Fruit fly (Drosophila melanogaster) whole organism, embryonic: ENCODE results near the gene Eig71Ed.
A peak's percentile ranks its signal among the peaks of the same experiment; 100 is the strongest.

ENCODE experiments used
- ATbp ChIP-seq: fragments of 200-800 bp; sonication (Bioruptor generic); optimal IDR thresholded peaks from 2 replicates; lab custom pipeline; 2017; ENCODE audit warnings: missing biosample characterization, mild to moderate bottlenecking, missing genetic modification characterization, missing genetic modification reagents
- CG10462 ChIP-seq: fragments of 200-800 bp; sonication (Bioruptor generic); optimal IDR thresholded peaks from 2 replicates; lab custom pipeline; 2016; ENCODE audit warnings: missing biosample characterization, missing genetic modification characterization
- CG10654 ChIP-seq: fragments of 200-800 bp; sonication (Bioruptor generic); optimal IDR thresholded peaks from 2 replicates; lab custom pipeline; 2016; ENCODE audit warnings: missing biosample characterization, missing genetic modification characterization
- CG10979 ChIP-seq: fragments of 200-800 bp; sonication (Bioruptor generic); optimal IDR thresholded peaks from 2 replicates; lab custom pipeline; 2018; ENCODE audit warnings: missing biosample characterization, mild to moderate bottlenecking, missing genetic modification characterization, moderate library complexity
- CG12104 ChIP-seq: fragments of 200-800 bp; sonication (Bioruptor generic); optimal IDR thresholded peaks from 3 replicates; lab custom pipeline; 2016; ENCODE audit warnings: missing biosample characterization, missing genetic modification characterization
- CG12391 ChIP-seq: fragments of 200-800 bp; sonication (Bioruptor generic); optimal IDR thresholded peaks from 3 replicates; lab custom pipeline; 2018; ENCODE audit warnings: missing biosample characterization, mild to moderate bottlenecking, missing genetic modification characterization, moderate library complexity
- CG12769 ChIP-seq: fragments of 200-800 bp; sonication (Bioruptor generic); optimal IDR thresholded peaks from 2 replicates; lab custom pipeline; 2019; ENCODE audit warnings: missing biosample characterization, mild to moderate bottlenecking, missing genetic modification characterization, moderate library complexity
- CG15073 ChIP-seq: fragments of 200-800 bp; sonication (Bioruptor generic); optimal IDR thresholded peaks from 2 replicates; lab custom pipeline; 2016; ENCODE audit warnings: missing biosample characterization, missing genetic modification characterization
- CG15479 ChIP-seq: fragments of 200-800 bp; sonication (Bioruptor generic); optimal IDR thresholded peaks from 3 replicates; lab custom pipeline; 2019; ENCODE audit warnings: missing biosample characterization, mild to moderate bottlenecking, missing genetic modification characterization, moderate library complexity
- CG15514 ChIP-seq: fragments of 200-800 bp; sonication (Bioruptor generic); optimal IDR thresholded peaks from 3 replicates; lab custom pipeline; 2017; ENCODE audit warnings: missing biosample characterization, missing genetic modification characterization, mild to moderate bottlenecking, moderate library complexity, missing genetic modification reagents
- CG15601 ChIP-seq: fragments of 200-800 bp; sonication (Bioruptor generic); optimal IDR thresholded peaks from 3 replicates; lab custom pipeline; 2019; ENCODE audit warnings: missing biosample characterization, mild to moderate bottlenecking, missing genetic modification characterization, moderate library complexity
- CG1602 ChIP-seq: fragments of 200-800 bp; sonication (Bioruptor generic); optimal IDR thresholded peaks from 3 replicates; lab custom pipeline; 2016; ENCODE audit warnings: missing biosample characterization, missing genetic modification characterization
- CG17802 ChIP-seq: fragments of 200-800 bp; sonication (Bioruptor generic); optimal IDR thresholded peaks from 2 replicates; lab custom pipeline; 2018; ENCODE audit warnings: missing biosample characterization, mild to moderate bottlenecking, missing genetic modification characterization, moderate library complexity
- CG17829 ChIP-seq: fragments of 200-800 bp; optimal IDR thresholded peaks from 2 replicates; lab custom pipeline; 2019; ENCODE audit warnings: missing biosample characterization, mild to moderate bottlenecking, missing genetic modification characterization, moderate library complexity
- CG18262 ChIP-seq: fragments of 200-800 bp; optimal IDR thresholded peaks from 3 replicates; lab custom pipeline; 2019; ENCODE audit warnings: missing biosample characterization, mild to moderate bottlenecking, missing genetic modification characterization, moderate library complexity
- CG30403 ChIP-seq: fragments of 200-800 bp; sonication (Bioruptor generic); optimal IDR thresholded peaks from 3 replicates; lab custom pipeline; 2016; ENCODE audit warnings: missing biosample characterization, missing genetic modification characterization
- CG3847 ChIP-seq: fragments of 200-800 bp; sonication (Bioruptor generic); IDR thresholded peaks from 2 replicates; pipeline ENCODE4 v1.3.6; 2022; ENCODE audit warnings: missing biosample characterization, missing genetic modification characterization
- CG4282 ChIP-seq: fragments of 200-800 bp; sonication (Bioruptor generic); optimal IDR thresholded peaks from 2 replicates; lab custom pipeline; 2016; ENCODE audit warnings: missing biosample characterization, missing genetic modification characterization
- CG7987 ChIP-seq: fragments of 200-800 bp; sonication (Bioruptor generic); optimal IDR thresholded peaks from 2 replicates; lab custom pipeline; 2018; ENCODE audit warnings: missing biosample characterization, mild to moderate bottlenecking, missing genetic modification characterization, moderate library complexity
- Dbx ChIP-seq: fragments of 200-800 bp; sonication (Bioruptor generic); IDR thresholded peaks from 3 replicates; pipeline ENCODE4 v1.3.6; 2022; ENCODE audit warnings: missing biosample characterization, missing genetic modification characterization
- Elba2 ChIP-seq: fragments of 200-800 bp; sonication (Bioruptor generic); optimal IDR thresholded peaks from 3 replicates; lab custom pipeline; 2016; ENCODE audit warnings: missing biosample characterization, missing genetic modification characterization
- HLH4C ChIP-seq: fragments of 200-800 bp; sonication (Bioruptor generic); IDR thresholded peaks from 3 replicates; pipeline ENCODE4 v1.3.6; 2022; ENCODE audit warnings: missing biosample characterization, missing genetic modification characterization; ENCODE audit not compliant: partially characterized antibody
- Hr3 ChIP-seq: fragments of 200-800 bp; sonication (Bioruptor generic); optimal IDR thresholded peaks from 3 replicates; lab custom pipeline; 2016; ENCODE audit warnings: missing biosample characterization, missing genetic modification characterization
- Jarid2 ChIP-seq: fragments of 200-800 bp; sonication (Bioruptor generic); optimal IDR thresholded peaks from 3 replicates; lab custom pipeline; 2017; ENCODE audit warnings: mild to moderate bottlenecking, missing biosample characterization, missing genetic modification reagents, missing genetic modification characterization
- Kr ChIP-seq: fragments of 200-800 bp; sonication (Bioruptor generic); optimal IDR thresholded peaks from 2 replicates; lab custom pipeline; 2017; ENCODE audit warnings: missing biosample characterization, mild to moderate bottlenecking, missing genetic modification characterization
- NC2β ChIP-seq: fragments of 200-800 bp; sonication (Bioruptor generic); optimal IDR thresholded peaks from 2 replicates; lab custom pipeline; 2016; ENCODE audit warnings: missing biosample characterization, missing genetic modification characterization
- Optix ChIP-seq: fragments of 200-800 bp; sonication (Bioruptor generic); IDR thresholded peaks from 3 replicates; pipeline ENCODE4 v1.3.6; 2022; ENCODE audit warnings: missing biosample characterization, missing genetic modification characterization
- Ptx1 ChIP-seq: fragments of 200-800 bp; sonication (Bioruptor generic); IDR thresholded peaks from 2 replicates; pipeline ENCODE4 v1.3.6; 2022; ENCODE audit warnings: missing biosample characterization, missing genetic modification characterization
- Rx ChIP-seq: fragments of 200-800 bp; sonication (Bioruptor generic); IDR thresholded peaks from 2 replicates; pipeline ENCODE4 v1.3.6; 2022; ENCODE audit warnings: missing biosample characterization, missing genetic modification characterization
- Side ChIP-seq: fragments of 200-800 bp; sonication (Bioruptor generic); optimal IDR thresholded peaks from 2 replicates; lab custom pipeline; 2016; ENCODE audit warnings: missing biosample characterization, missing genetic modification characterization
- Sin3A ChIP-seq: fragments of >200 bp; optimal IDR thresholded peaks from 2 replicates; lab custom pipeline; 2018
- Sox102F ChIP-seq: fragments of 200-800 bp; sonication (Bioruptor generic); optimal IDR thresholded peaks from 2 replicates; lab custom pipeline; 2018; ENCODE audit warnings: missing biosample characterization, mild to moderate bottlenecking, missing genetic modification characterization, moderate library complexity
- Xrp1 ChIP-seq: fragments of 200-800 bp; sonication (Bioruptor generic); IDR thresholded peaks from 2 replicates; pipeline ENCODE4 v1.3.6; 2022; ENCODE audit warnings: missing biosample characterization, missing genetic modification characterization
- az2 ChIP-seq: fragments of 200-800 bp; sonication (Bioruptor generic); optimal IDR thresholded peaks from 3 replicates; lab custom pipeline; 2016; ENCODE audit warnings: missing biosample characterization, missing genetic modification characterization
- bab2 ChIP-seq: fragments of 200-800 bp; sonication (Bioruptor generic); optimal IDR thresholded peaks from 2 replicates; lab custom pipeline; 2016; ENCODE audit warnings: missing biosample characterization, missing genetic modification characterization
- chif ChIP-seq, 2 experiments: fragments of 200-800 bp; sonication (Bioruptor generic); optimal IDR thresholded peaks; 3 replicates each; lab custom pipeline; 2016; ENCODE audit warnings: missing biosample characterization in 2 of 2, missing genetic modification characterization in 2 of 2
- cwo ChIP-seq: fragments of 200-800 bp; sonication (Bioruptor generic); optimal IDR thresholded peaks from 3 replicates; lab custom pipeline; 2017; ENCODE audit warnings: missing biosample characterization, missing genetic modification characterization, mild to moderate bottlenecking, moderate library complexity, missing genetic modification reagents
- danr ChIP-seq: fragments of 200-800 bp; sonication (Bioruptor generic); IDR thresholded peaks from 2 replicates; pipeline ENCODE4 v1.3.6; 2022; ENCODE audit warnings: missing biosample characterization, missing genetic modification characterization
- ewg ChIP-seq: fragments of 200-800 bp; sonication (Bioruptor generic); optimal IDR thresholded peaks from 3 replicates; lab custom pipeline; 2017; ENCODE audit warnings: mild to moderate bottlenecking, missing biosample characterization, missing genetic modification reagents, missing genetic modification characterization
- eyg ChIP-seq: fragments of 200-800 bp; sonication (Bioruptor generic); optimal IDR thresholded peaks from 3 replicates; lab custom pipeline; 2016; ENCODE audit warnings: missing biosample characterization, missing genetic modification characterization
- gfzf ChIP-seq: fragments of 200-800 bp; sonication (Bioruptor generic); optimal IDR thresholded peaks from 2 replicates; lab custom pipeline; 2016; ENCODE audit warnings: missing biosample characterization, mild to moderate bottlenecking, missing genetic modification characterization, moderate library complexity
- pfk ChIP-seq: fragments of 200-800 bp; sonication (Bioruptor generic); optimal IDR thresholded peaks from 2 replicates; lab custom pipeline; 2018; ENCODE audit warnings: missing biosample characterization, mild to moderate bottlenecking, missing genetic modification characterization, moderate library complexity
- pnt ChIP-seq: fragments of 200-800 bp; sonication (Bioruptor generic); optimal IDR thresholded peaks from 3 replicates; lab custom pipeline; 2016; ENCODE audit warnings: missing biosample characterization, missing genetic modification characterization
- prd ChIP-seq, 3 experiments: fragments of >200 bp in 2 of 3; fragments of 200-800 bp in 1 of 3; sonication (Bioruptor generic) in 1 of 3; optimal IDR thresholded peaks in 2 of 3; IDR thresholded peaks in 1 of 3; 2 replicates in 2 of 3; 3 replicates in 1 of 3; pipeline versions ENCODE4 v1.3.6 to Lab custom; 2017 to 2022; ENCODE audit warnings: missing biosample characterization in 1 of 3, missing genetic modification characterization in 1 of 3
- ranshi ChIP-seq: fragments of 200-800 bp; sonication (Bioruptor generic); IDR thresholded peaks from 2 replicates; pipeline ENCODE4 v1.3.6; 2022; ENCODE audit warnings: missing biosample characterization, missing genetic modification characterization
- scrt ChIP-seq: fragments of 200-800 bp; sonication (Bioruptor generic); optimal IDR thresholded peaks from 2 replicates; lab custom pipeline; 2018; ENCODE audit warnings: missing biosample characterization, mild to moderate bottlenecking, missing genetic modification characterization, moderate library complexity
- sens ChIP-seq: fragments of 200-800 bp; sonication (Bioruptor generic); peaks from one replicate; lab custom pipeline; 2016; ENCODE audit warnings: missing biosample characterization, missing genetic modification characterization
- sima ChIP-seq: fragments of 200-800 bp; sonication (Bioruptor generic); optimal IDR thresholded peaks from 2 replicates; lab custom pipeline; 2016; ENCODE audit warnings: missing biosample characterization, missing genetic modification characterization
- tgo ChIP-seq: fragments of 200-800 bp; sonication (Bioruptor generic); IDR thresholded peaks from 3 replicates; pipeline ENCODE4 v1.3.6; 2022; ENCODE audit warnings: missing biosample characterization, missing genetic modification characterization
- unpg ChIP-seq: fragments of 200-800 bp; sonication (Bioruptor generic); optimal IDR thresholded peaks from 3 replicates; lab custom pipeline; 2018; ENCODE audit warnings: missing biosample characterization, mild to moderate bottlenecking, missing genetic modification characterization, moderate library complexity

The Eig71Ed gene

DNA sequence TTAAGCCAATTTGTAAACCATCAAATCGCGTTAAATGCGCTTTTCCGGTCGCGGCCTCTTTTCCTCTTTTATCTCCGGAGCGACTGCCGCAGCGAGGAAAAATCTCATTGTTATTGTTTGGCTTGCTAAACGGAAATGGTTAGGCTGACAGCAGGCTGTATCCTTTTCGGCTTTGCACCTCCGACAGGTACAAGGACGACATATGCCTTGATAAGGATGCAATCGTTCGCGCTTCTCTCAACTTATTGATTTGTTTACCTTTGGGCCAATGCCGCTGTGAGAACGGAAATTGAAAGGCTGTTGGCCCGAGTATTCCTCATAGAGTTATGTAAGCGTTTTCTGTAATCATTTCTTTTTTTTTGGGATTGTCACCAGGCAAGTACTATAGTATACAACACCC, 13.8 kb upstream of the Eig71Ed start (continued):
- no peak for TF ChIP-seq ewg (GFP tag; lab: Kevin White, UChicago)
- TF ChIP-seq Rx (GFP tag; lab: Robert Waterston, UW) = no peak
- TF ChIP-seq CG15479 (GFP tag; lab: Kevin White, UChicago) = peak; percentile 68
- TF ChIP-seq HLH4C (GFP tag; lab: Robert Waterston, UW) = no peak
- TF ChIP-seq Elba2 (GFP tag; lab: Kevin White, UChicago) = no peak
- TF ChIP-seq danr = no peak
- no peak for TF ChIP-seq Side (GFP tag; lab: Kevin White, UChicago)
- TF ChIP-seq Kr (GFP tag; lab: Kevin White, UChicago) = peak; percentile 24

DNA sequence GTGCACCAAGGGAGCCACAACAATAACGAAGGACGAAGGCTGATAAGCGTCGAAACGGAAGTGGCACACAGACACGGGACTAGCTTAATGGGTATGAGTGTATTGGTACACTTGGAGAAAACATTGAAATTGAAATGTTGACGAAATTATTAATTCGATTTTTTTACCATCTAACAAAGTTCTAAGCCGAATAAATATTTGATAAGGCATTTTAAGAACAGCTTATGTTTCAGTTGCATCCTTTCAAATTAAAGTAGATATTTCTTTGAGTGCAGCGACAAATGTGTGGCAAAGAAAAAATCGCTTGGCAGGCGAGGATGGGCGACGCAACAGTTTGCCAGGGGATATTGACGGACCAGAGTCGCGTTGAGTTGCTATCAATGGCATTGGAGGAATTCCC, 12.4 kb upstream of the Eig71Ed start:
- peak; percentile 26 for TF ChIP-seq CG10979
- TF ChIP-seq CG18262 = peak; percentile 28
- TF ChIP-seq CG10462 (GFP tag; lab: Kevin White, UChicago) = no peak
- no peak for TF ChIP-seq CG10654 (GFP tag; lab: Kevin White, UChicago)
- TF ChIP-seq sens (GFP tag; lab: Kevin White, UChicago) = peak; percentile 36
- no peak for TF ChIP-seq cwo (GFP tag; lab: Kevin White, UChicago)
- TF ChIP-seq chif (GFP tag; optimal IDR thresholded peaks at IDR 0.05; lab: Kevin White, UChicago) = peak in 1 of 2 experiments; percentile 40
- TF ChIP-seq CG12391 (tag; lab: Kevin White, UChicago) = peak; percentile 23
- no peak for TF ChIP-seq CG4282
- no peak for TF ChIP-seq az2 (GFP tag; lab: Kevin White, UChicago)
- no peak for TF ChIP-seq CG12104 (GFP tag; lab: Kevin White, UChicago)
- no peak for TF ChIP-seq CG17802 (tag; lab: Kevin White, UChicago)
- TF ChIP-seq Sox102F (GFP tag; lab: Kevin White, UChicago) = no peak
- TF ChIP-seq CG15514 (GFP tag; lab: Kevin White, UChicago) = no peak
- no peak for TF ChIP-seq CG15601
- no peak for TF ChIP-seq prd (optimal IDR thresholded peaks at IDR 0.05; lab: Kevin White, UChicago)
- peak; percentile 58; the same call in 1 of the 3 replicates for TF ChIP-seq prd (GFP tag; IDR thresholded peaks at IDR 0.05; lab: Robert Waterston, UW)
- no peak for TF ChIP-seq Sin3A (lab: Kevin White, UChicago)
- no peak for TF ChIP-seq Hr3 (GFP tag; lab: Kevin White, UChicago)
- TF ChIP-seq Xrp1 (GFP tag; lab: Robert Waterston, UW) = peak; percentile 62
- TF ChIP-seq CG30403 (GFP tag; lab: Kevin White, UChicago) = peak; percentile 8
- peak; percentile 36 for TF ChIP-seq scrt
- TF ChIP-seq Optix (GFP tag; lab: Robert Waterston, UW) = no peak
- TF ChIP-seq Dbx = no peak
- peak; percentile 23 for TF ChIP-seq unpg (GFP tag; lab: Kevin White, UChicago)
- TF ChIP-seq CG3847 (GFP tag; lab: Robert Waterston, UW) = no peak
- TF ChIP-seq NC2β (GFP tag; lab: Kevin White, UChicago) = peak; percentile 1
- no peak for TF ChIP-seq CG15073 (GFP tag; lab: Kevin White, UChicago)
- no peak for TF ChIP-seq tgo (GFP tag; lab: Robert Waterston, UW)
- TF ChIP-seq eyg = no peak
- TF ChIP-seq CG12769 (tag; lab: Kevin White, UChicago) = no peak
- TF ChIP-seq Ptx1 (GFP tag; lab: Robert Waterston, UW) = no peak
- TF ChIP-seq CG1602 = peak; percentile 0
- TF ChIP-seq pnt (GFP tag; lab: Kevin White, UChicago) = peak; percentile 16
- TF ChIP-seq gfzf = no peak
- no peak for TF ChIP-seq ATbp (GFP tag; lab: Kevin White, UChicago)
- TF ChIP-seq ranshi (GFP tag; lab: Robert Waterston, UW) = no peak
- peak; percentile 32 for TF ChIP-seq CG17829 (tag; lab: Kevin White, UChicago)
- TF ChIP-seq sima (GFP tag; lab: Kevin White, UChicago) = no peak
- TF ChIP-seq Jarid2 (GFP tag; lab: Kevin White, UChicago) = no peak
- no peak for TF ChIP-seq bab2 (GFP tag; lab: Kevin White, UChicago)
- no peak for TF ChIP-seq pfk (GFP tag; lab: Kevin White, UChicago)
- no peak for TF ChIP-seq CG7987 (GFP tag; lab: Kevin White, UChicago)
